Worm (Caenorhabditis elegans) whole organism, L4 larva: ENCODE measurements around the gene clec-134.
A peak's percentile ranks its signal among the peaks of the same experiment; 100 is the strongest.

Source experiments
- D1046.2 ChIP-seq: fragments of 200-800 bp; sonication (Bioruptor generic); IDR thresholded peaks from 2 replicates; pipeline ENCODE4 v1.3.6; 2022; ENCODE audit warnings: missing genetic modification characterization, missing compliant biosample characterization
- F26F4.8 ChIP-seq: fragments of 200-800 bp; sonication (Bioruptor generic); conservative IDR thresholded peaks from 2 replicates; pipeline ENCODE4 v1.3.6; 2022; ENCODE audit warnings: missing genetic modification characterization, missing compliant biosample characterization
- F44E2.7 ChIP-seq: fragments of 200-800 bp; sonication (Bioruptor generic); IDR thresholded peaks from 2 replicates; pipeline ENCODE4 v2.1.2; 2022; ENCODE audit warnings: missing genetic modification characterization, missing compliant biosample characterization
- R02D3.7 ChIP-seq: fragments of 150-350 bp; sonication (generic microtip); optimal IDR thresholded peaks from 3 replicates; lab custom pipeline; 2014; ENCODE audit warnings: missing biosample characterization, missing genetic modification characterization
- Y105C5A.15 ChIP-seq: fragments of 200-800 bp; sonication (Bioruptor generic); IDR thresholded peaks from 2 replicates; pipeline ENCODE4 v1.3.6; 2022; ENCODE audit warnings: missing genetic modification characterization, missing compliant biosample characterization
- ZK546.5 ChIP-seq, 2 experiments: sonication (generic microtip); optimal IDR thresholded peaks; 2 replicates each; lab custom pipeline; 2017; ENCODE audit warnings: missing biosample characterization in 2 of 2, missing genetic modification characterization in 2 of 2
- aha-1 ChIP-seq: fragments of 150-350 bp; peaks from one replicate; lab custom pipeline; 2014; ENCODE audit warnings: missing biosample characterization, missing genetic modification characterization
- attf-4 ChIP-seq: sonication (generic microtip); optimal IDR thresholded peaks from 3 replicates; lab custom pipeline; 2017; ENCODE audit warnings: missing biosample characterization, missing genetic modification characterization
- cey-2 ChIP-seq: sonication (generic microtip); optimal IDR thresholded peaks from 3 replicates; lab custom pipeline; 2017; ENCODE audit warnings: missing genetic modification characterization, mild to moderate bottlenecking, missing compliant biosample characterization, antibody characterized with exemption, borderline replicate concordance; ENCODE audit not compliant: insufficient read depth
- daf-12 ChIP-seq: fragments of 150-350 bp; optimal IDR thresholded peaks from 2 replicates; lab custom pipeline; 2014; ENCODE audit warnings: missing biosample characterization, missing genetic modification reagents, missing genetic modification characterization
- daf-16 ChIP-seq, 3 experiments: sonication (generic microtip); optimal IDR thresholded peaks; 2 replicates each; lab custom pipeline; 2016 to 2017; ENCODE audit warnings: missing genetic modification characterization in 3 of 3, missing genetic modification reagents in 3 of 3, mild to moderate bottlenecking in 2 of 3, missing compliant biosample characterization in 2 of 3, missing biosample characterization in 1 of 3, moderate library complexity in 1 of 3
- daf-8 ChIP-seq: fragments of 200-800 bp; sonication (Bioruptor generic); IDR thresholded peaks from 2 replicates; pipeline ENCODE4 v1.3.6; 2022; ENCODE audit warnings: missing genetic modification characterization, missing compliant biosample characterization
- dmd-6 ChIP-seq: fragments of 200-800 bp; sonication (Bioruptor generic); IDR thresholded peaks from 2 replicates; pipeline ENCODE4 v1.3.6; 2022; ENCODE audit warnings: missing genetic modification reagents, missing genetic modification characterization, missing compliant biosample characterization
- dmd-9 ChIP-seq: fragments of 200-800 bp; sonication (Bioruptor generic); IDR thresholded peaks from 2 replicates; pipeline ENCODE4 v1.3.6; 2022; ENCODE audit warnings: missing genetic modification reagents, missing genetic modification characterization, missing compliant biosample characterization
- dpl-1 ChIP-seq: fragments of 150-350 bp; optimal IDR thresholded peaks from 2 replicates; lab custom pipeline; 2014; ENCODE audit warnings: missing biosample characterization, missing genetic modification reagents, missing genetic modification characterization
- egl-27 ChIP-seq: sonication (generic microtip); optimal IDR thresholded peaks from 3 replicates; lab custom pipeline; 2017; ENCODE audit warnings: missing biosample characterization, missing genetic modification reagents, missing genetic modification characterization
- fkh-10 ChIP-seq: fragments of 150-350 bp; optimal IDR thresholded peaks from 2 replicates; lab custom pipeline; 2014; ENCODE audit warnings: missing biosample characterization, missing genetic modification reagents, missing genetic modification characterization
- gei-8 ChIP-seq: fragments of 200-800 bp; sonication (Bioruptor generic); optimal IDR thresholded peaks from 2 replicates; lab custom pipeline; 2018; ENCODE audit warnings: mild to moderate bottlenecking, missing genetic modification characterization, missing compliant biosample characterization
- lin-29 ChIP-seq: fragments of 200-800 bp; sonication (Bioruptor generic); IDR thresholded peaks from 2 replicates; pipeline ENCODE4 v1.3.6; 2022; ENCODE audit warnings: missing genetic modification reagents, missing genetic modification characterization, missing compliant biosample characterization
- lin-39 ChIP-seq: fragments of 150-350 bp; optimal IDR thresholded peaks from 2 replicates; lab custom pipeline; 2014; ENCODE audit warnings: missing biosample characterization, missing genetic modification reagents, missing genetic modification characterization
- lsy-2 ChIP-seq, 2 experiments: fragments of 150-350 bp in 1 of 2; sonication (generic microtip) in 1 of 2; optimal IDR thresholded peaks; 2 replicates each; lab custom pipeline; 2014 to 2017; ENCODE audit warnings: missing biosample characterization in 2 of 2, missing genetic modification characterization in 2 of 2
- mdl-1 ChIP-seq, 2 experiments: fragments of 150-350 bp in 1 of 2; sonication (generic microtip) in 1 of 2; optimal IDR thresholded peaks; 2 replicates each; lab custom pipeline; 2014 to 2017; ENCODE audit warnings: missing biosample characterization in 2 of 2, missing genetic modification characterization in 2 of 2
- mxl-2 ChIP-seq: fragments of 200-800 bp; sonication (Bioruptor generic); conservative IDR thresholded peaks from 2 replicates; pipeline ENCODE4 v1.3.6; 2022; ENCODE audit warnings: missing genetic modification reagents, missing genetic modification characterization, missing compliant biosample characterization
- mxl-3 ChIP-seq: fragments of 200-800 bp; sonication (Bioruptor generic); optimal IDR thresholded peaks from 2 replicates; lab custom pipeline; 2018; ENCODE audit warnings: mild to moderate bottlenecking, missing genetic modification characterization, missing compliant biosample characterization
- nhr-102 ChIP-seq: sonication (generic microtip); optimal IDR thresholded peaks from 2 replicates; lab custom pipeline; 2016; ENCODE audit warnings: mild to moderate bottlenecking, missing genetic modification characterization, moderate library complexity, missing compliant biosample characterization
- nhr-11 ChIP-seq: fragments of 150-350 bp; optimal IDR thresholded peaks from 2 replicates; lab custom pipeline; 2014; ENCODE audit warnings: missing biosample characterization, missing genetic modification characterization
- nhr-28 ChIP-seq: fragments of 150-350 bp; optimal IDR thresholded peaks from 2 replicates; lab custom pipeline; 2014; ENCODE audit warnings: missing biosample characterization, missing genetic modification characterization
- nhr-48 ChIP-seq: sonication (generic microtip); optimal IDR thresholded peaks from 2 replicates; lab custom pipeline; 2016; ENCODE audit warnings: mild to moderate bottlenecking, missing genetic modification characterization, missing compliant biosample characterization
- pqm-1 ChIP-seq: sonication (generic microtip); optimal IDR thresholded peaks from 2 replicates; lab custom pipeline; 2017; ENCODE audit warnings: missing biosample characterization, missing genetic modification characterization
- rbr-2 ChIP-seq: sonication (generic microtip); optimal IDR thresholded peaks from 2 replicates; lab custom pipeline; 2016; ENCODE audit warnings: missing genotype, missing genetic modification characterization, missing compliant biosample characterization
- set-16 ChIP-seq: fragments of 200-800 bp; sonication (Bioruptor generic); IDR thresholded peaks from 2 replicates; pipeline ENCODE4 v1.3.6; 2022; ENCODE audit warnings: missing genetic modification reagents, missing genetic modification characterization, missing compliant biosample characterization
- spr-3 ChIP-seq: fragments of 200-800 bp; sonication (Bioruptor generic); optimal IDR thresholded peaks from 2 replicates; lab custom pipeline; 2018; ENCODE audit warnings: mild to moderate bottlenecking, missing genetic modification characterization, missing compliant biosample characterization
- tra-1 ChIP-seq: fragments of 200-800 bp; sonication (Bioruptor generic); IDR thresholded peaks from 2 replicates; pipeline ENCODE4 v1.3.6; 2022; ENCODE audit warnings: missing genetic modification reagents, missing genetic modification characterization, missing compliant biosample characterization
- unc-62 ChIP-seq, 3 experiments: fragments of 150-350 bp in 1 of 3; sonication (generic microtip); optimal IDR thresholded peaks in 2 of 3; peaks in 1 of 3; 1 replicate in 1 of 3; 2 replicates in 2 of 3; lab custom pipeline; 2014 to 2017; ENCODE audit warnings: missing biosample characterization in 3 of 3, missing genetic modification characterization in 3 of 3, missing genetic modification reagents in 3 of 3, missing genotype in 1 of 3
- zfp-2 ChIP-seq: sonication (generic microtip); optimal IDR thresholded peaks from 2 replicates; lab custom pipeline; 2016; ENCODE audit warnings: mild to moderate bottlenecking, missing genetic modification characterization, missing compliant biosample characterization
- zip-11 ChIP-seq: fragments of 200-800 bp; sonication (Bioruptor generic); IDR thresholded peaks from 2 replicates; pipeline ENCODE4 v1.3.6; 2022; ENCODE audit warnings: missing genetic modification characterization, missing compliant biosample characterization

clec-134 gene

DNA sequence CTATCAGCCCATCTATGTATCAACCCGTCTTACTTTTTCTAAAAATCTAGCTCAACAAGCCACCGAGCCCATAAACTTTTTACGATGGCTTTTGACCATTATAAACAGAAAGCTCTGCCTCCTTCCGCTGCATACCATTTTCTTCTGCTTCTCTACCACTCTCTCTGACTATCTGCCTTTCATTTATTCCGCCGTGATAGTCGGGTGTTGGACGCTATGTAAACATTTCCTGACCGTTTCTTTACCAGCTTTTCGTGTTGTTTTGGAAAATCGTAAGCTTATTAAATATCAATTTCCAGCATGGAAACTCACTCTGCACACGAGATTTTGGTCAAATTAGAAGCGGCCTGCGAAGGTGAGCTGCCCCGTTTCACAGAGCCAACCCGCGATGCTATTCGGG lies 37.6 kb downstream of the clec-134 start, which contains the start of gene F40E12.1:
Gene F40E12.1, plus strand, starts transcription at position 301 of the 400 bp plus-strand sequence.
- no peak for TF ChIP-seq daf-12 (tag; lab: Kevin White, UChicago)
- TF ChIP-seq dmd-9 (GFP tag; lab: Robert Waterston, UW): no peak
- TF ChIP-seq lin-29 (GFP tag; lab: Robert Waterston, UW): no peak
- no peak for TF ChIP-seq lsy-2 (tag; optimal IDR thresholded peaks at IDR 0.05; lab: Kevin White, UChicago)
- TF ChIP-seq ZK546.5 (tag; optimal IDR thresholded peaks at IDR 0.05; lab: Kevin White, UChicago): no peak
- TF ChIP-seq set-16 (GFP tag; lab: Robert Waterston, UW): no peak
- TF ChIP-seq lin-39 (tag; lab: Kevin White, UChicago): no peak
- TF ChIP-seq rbr-2: no peak
- TF ChIP-seq Y105C5A.15: no peak
- no peak for TF ChIP-seq F26F4.8 (GFP tag; lab: Robert Waterston, UW)
- no peak for TF ChIP-seq nhr-48 (tag; lab: Kevin White, UChicago)
- no peak for TF ChIP-seq egl-27
- TF ChIP-seq daf-16 (GFP tag; optimal IDR thresholded peaks at IDR 0.05; lab: Kevin White, UChicago): no peak
- no peak for TF ChIP-seq daf-16 (tag; optimal IDR thresholded peaks at IDR 0.05; lab: Kevin White, UChicago)
- no peak for TF ChIP-seq R02D3.7 (tag; lab: Kevin White, UChicago)
- no peak for TF ChIP-seq cey-2 (tag; lab: Kevin White, UChicago)
- no peak for TF ChIP-seq mdl-1 (tag; optimal IDR thresholded peaks at IDR 0.05; lab: Kevin White, UChicago)
- no peak for TF ChIP-seq fkh-10 (GFP tag; lab: Kevin White, UChicago)
- TF ChIP-seq gei-8: no peak
- no peak for TF ChIP-seq F44E2.7
- TF ChIP-seq nhr-11: no peak

DNA sequence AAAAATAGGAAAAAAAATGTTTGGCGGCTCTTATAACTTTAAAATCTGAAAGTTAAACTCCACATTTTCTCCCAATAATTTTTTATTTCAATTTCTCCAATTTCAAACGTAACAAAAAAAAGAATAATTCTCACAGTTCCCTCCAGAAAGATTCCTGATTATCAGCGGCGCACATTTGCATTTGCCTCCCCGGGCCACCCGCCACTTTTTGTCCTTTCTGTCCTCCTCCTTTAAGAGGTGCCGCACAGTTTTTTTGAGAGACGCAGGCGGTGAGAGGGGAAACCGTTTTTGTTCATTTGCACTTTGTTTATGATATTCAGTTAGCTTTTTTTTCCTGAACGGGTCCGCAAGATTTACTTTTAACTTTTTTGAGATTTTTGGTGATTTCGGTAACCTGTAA lies 41.0 kb downstream of the clec-134 start:
- TF ChIP-seq aha-1 (peak; percentile 48), mxl-2 (no peak)

DNA sequence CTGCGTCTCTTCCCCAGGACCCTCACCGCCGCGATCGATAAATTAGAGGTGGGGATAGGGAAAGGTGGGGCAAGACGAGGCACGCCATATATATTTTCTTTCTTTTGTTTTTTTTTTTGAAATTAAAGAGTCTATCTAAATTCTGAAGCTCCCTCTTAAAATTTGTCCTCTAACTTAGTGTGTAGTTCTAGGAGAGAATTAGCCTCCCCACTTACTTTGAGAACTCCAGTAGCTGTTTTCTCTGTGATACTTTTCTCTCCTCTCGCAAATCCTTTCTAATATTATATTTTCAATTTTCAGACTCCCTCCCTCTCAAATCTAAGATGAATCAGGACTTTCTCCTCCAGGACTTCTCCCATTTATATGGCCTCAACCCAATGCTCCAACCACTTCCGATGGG lies 42.1 kb downstream of the clec-134 start, which contains the start of gene M151.7:
Gene M151.7, plus strand, starts transcription at position 301 of the 400 bp plus-strand sequence.
- TF ChIP-seq mxl-3 (GFP tag; lab: Kevin White, UChicago) (no peak), spr-3 (GFP tag; lab: Kevin White, UChicago) (no peak), lin-29 (GFP tag; lab: Robert Waterston, UW) (no peak), tra-1 (GFP tag; lab: Robert Waterston, UW) (no peak), nhr-102 (no peak), daf-12 (tag; lab: Kevin White, UChicago) (no peak), zip-11 (GFP tag; lab: Robert Waterston, UW) (no peak), zfp-2 (tag; lab: Kevin White, UChicago) (no peak), dpl-1 (GFP tag; lab: Kevin White, UChicago) (no peak), Y105C5A.15 (no peak), dmd-6 (GFP tag; lab: Robert Waterston, UW) (no peak), daf-8 (GFP tag; lab: Robert Waterston, UW) (no peak), attf-4 (tag; lab: Kevin White, UChicago) (no peak), rbr-2 (no peak), mdl-1 (tag; optimal IDR thresholded peaks at IDR 0.05; lab: Kevin White, UChicago) (no peak), dmd-9 (GFP tag; lab: Robert Waterston, UW) (no peak), nhr-28 (tag; lab: Kevin White, UChicago) (no peak), pqm-1 (tag; lab: Kevin White, UChicago) (no peak), mxl-2 (no peak), D1046.2 (GFP tag; lab: Robert Waterston, UW) (no peak)

DNA sequence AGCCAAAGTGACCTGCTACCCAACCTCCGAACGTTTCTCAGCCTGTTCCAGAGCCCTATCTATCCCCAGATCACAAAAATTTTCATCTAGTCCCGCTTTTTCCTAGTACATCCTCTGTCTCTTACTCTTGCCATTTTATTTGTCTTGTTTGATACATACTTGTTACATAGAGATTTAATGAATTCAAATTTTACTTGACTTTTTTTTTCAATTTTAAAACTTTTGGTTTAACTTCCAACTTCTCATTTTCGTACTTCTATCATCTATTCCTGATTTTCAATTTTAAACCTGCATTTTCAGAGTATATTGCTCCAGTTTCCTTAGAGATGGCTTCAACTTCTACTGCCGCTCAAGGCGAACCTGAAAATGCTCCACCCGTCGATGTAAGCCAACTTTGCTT lies 47.0 kb downstream of the clec-134 start, which contains the start of gene M151.3:
Gene M151.3, plus strand, starts transcription at position 301 of the 400 bp plus-strand sequence.
- TF ChIP-seq unc-62 (GFP tag; optimal IDR thresholded peaks at IDR 0.05 in 1 of 2; lab: Kevin White, UChicago): peak in 1 of 2 experiments; percentile 3
- TF ChIP-seq unc-62 (tag; optimal IDR thresholded peaks at IDR 0.05; lab: Kevin White, UChicago): no peak
- no peak for TF ChIP-seq daf-8 (GFP tag; lab: Robert Waterston, UW)
